Worm (Caenorhabditis elegans): ENCODE data around the gene H08M01.1.

DNA sequence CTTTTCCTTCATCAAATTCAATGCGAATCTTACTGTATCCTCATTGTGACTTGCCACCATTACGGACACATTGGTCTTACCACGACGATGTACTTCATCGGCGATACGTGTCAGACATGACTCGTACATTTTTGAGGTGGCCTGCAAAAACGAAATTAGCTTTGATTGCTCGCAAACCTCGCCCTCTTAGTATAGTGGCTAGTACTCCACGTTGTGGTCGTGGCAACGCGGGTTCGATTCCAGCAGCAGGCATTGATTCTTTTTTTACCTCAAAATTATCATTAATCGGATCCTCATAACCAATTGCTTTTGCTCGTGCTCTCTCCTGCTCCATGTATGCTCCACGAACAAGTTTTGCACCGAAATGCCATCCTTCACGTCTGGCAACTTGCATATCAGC is 33.9 kb upstream of the H08M01.1 start:
- no peak for TF ChIP-seq ama-1 (optimal IDR thresholded peaks at IDR 0.05)
- no peak for TF ChIP-seq flt-1 (GFP tag; IDR thresholded peaks at IDR 0.05)
- TF ChIP-seq ets-7 (tag; optimal IDR thresholded peaks at IDR 0.05), result no peak
- TF ChIP-seq B0310.2 (tag; optimal IDR thresholded peaks at IDR 0.05), result no peak

Data from whole organism, early embryonic.